Worm (Caenorhabditis elegans) whole organism, midembryonic: ENCODE measurements around the gene Y37H2A.11.

Experiments used
- T22C8.4 ChIP-seq: fragments of 200-800 bp; sonication (Bioruptor generic); IDR thresholded peaks from 2 replicates; pipeline ENCODE4 v1.3.6; 2022; ENCODE audit warnings: missing genetic modification characterization, missing compliant biosample characterization
- tab-1 ChIP-seq: fragments of 200-800 bp; sonication (Bioruptor generic); IDR thresholded peaks from 2 replicates; pipeline ENCODE4 v1.3.6; 2022; ENCODE audit warnings: missing genetic modification characterization, missing compliant biosample characterization

ce11 chrV:18141161-18141560, at the start of gene Y37H2A.11:
- no peak for TF ChIP-seq T22C8.4
- TF ChIP-seq tab-1 (GFP tag; lab: Robert Waterston, UW), result no peak
